Fruit fly (Drosophila melanogaster) whole organism, embryonic: Measurements from ENCODE around the gene CG5810.
A peak's percentile ranks its signal among the peaks of the same experiment; 100 is the strongest.

ENCODE experiments used
- Atf-2 ChIP-seq: fragments of 200-800 bp; sonication (Bioruptor generic); optimal IDR thresholded peaks from 2 replicates; lab custom pipeline; 2016; ENCODE audit warnings: missing biosample characterization, missing genetic modification characterization
- BEAF-32 ChIP-seq: fragments of 200-800 bp; sonication (Bioruptor generic); optimal IDR thresholded peaks from 3 replicates; lab custom pipeline; 2017; ENCODE audit warnings: missing biosample characterization, missing genetic modification characterization, mild to moderate bottlenecking, moderate library complexity, missing genetic modification reagents
- Bdp1 ChIP-seq: fragments of 200-800 bp; sonication (Bioruptor generic); optimal IDR thresholded peaks from 3 replicates; lab custom pipeline; 2016; ENCODE audit warnings: missing biosample characterization, missing genetic modification characterization
- CG10462 ChIP-seq: fragments of 200-800 bp; sonication (Bioruptor generic); optimal IDR thresholded peaks from 2 replicates; lab custom pipeline; 2016; ENCODE audit warnings: missing biosample characterization, missing genetic modification characterization
- CG10543 ChIP-seq: fragments of 200-800 bp; sonication (Bioruptor generic); optimal IDR thresholded peaks from 3 replicates; lab custom pipeline; 2017; ENCODE audit warnings: missing biosample characterization, mild to moderate bottlenecking, missing genetic modification characterization, moderate library complexity
- CG11560 ChIP-seq: fragments of 200-800 bp; sonication (Bioruptor generic); IDR thresholded peaks from 3 replicates; pipeline ENCODE4 v1.3.6; 2022; ENCODE audit warnings: missing biosample characterization, missing genetic modification characterization
- CG12219 ChIP-seq: fragments of 200-800 bp; sonication (Bioruptor generic); optimal IDR thresholded peaks from 3 replicates; lab custom pipeline; 2018; ENCODE audit warnings: missing biosample characterization, mild to moderate bottlenecking, missing genetic modification characterization
- CG12744 ChIP-seq: fragments of 200-800 bp; sonication (Bioruptor generic); optimal IDR thresholded peaks from 2 replicates; lab custom pipeline; 2016; ENCODE audit warnings: missing biosample characterization, missing genetic modification characterization
- CG18476 ChIP-seq: fragments of 200-800 bp; sonication (Bioruptor generic); optimal IDR thresholded peaks from 2 replicates; lab custom pipeline; 2016; ENCODE audit warnings: missing biosample characterization, mild to moderate bottlenecking, missing genetic modification characterization
- CG18599 ChIP-seq: fragments of 200-800 bp; sonication (Bioruptor generic); optimal IDR thresholded peaks from 3 replicates; lab custom pipeline; 2017; ENCODE audit warnings: missing biosample characterization, missing genetic modification characterization, mild to moderate bottlenecking, moderate library complexity, missing genetic modification reagents
- CG32767 ChIP-seq: fragments of 200-800 bp; sonication (Bioruptor generic); IDR thresholded peaks from 2 replicates; pipeline ENCODE4 v1.3.6; 2022; ENCODE audit warnings: missing biosample characterization, missing genetic modification characterization
- CG6254 ChIP-seq: fragments of 200-800 bp; sonication (Bioruptor generic); optimal IDR thresholded peaks from 3 replicates; lab custom pipeline; 2017; ENCODE audit warnings: mild to moderate bottlenecking, missing biosample characterization, missing genetic modification reagents, missing genetic modification characterization
- CG6683 ChIP-seq: fragments of 200-800 bp; sonication (Bioruptor generic); optimal IDR thresholded peaks from 2 replicates; lab custom pipeline; 2017; ENCODE audit warnings: missing biosample characterization, mild to moderate bottlenecking, missing genetic modification characterization, missing genetic modification reagents
- CG8478 ChIP-seq: fragments of >200 bp; optimal IDR thresholded peaks from 2 replicates; lab custom pipeline; 2018
- CG9609 ChIP-seq: fragments of 200-800 bp; sonication (Bioruptor generic); optimal IDR thresholded peaks from 3 replicates; lab custom pipeline; 2016; ENCODE audit warnings: missing biosample characterization, missing genetic modification characterization
- Chrac-16 ChIP-seq: fragments of 200-800 bp; sonication (Bioruptor generic); optimal IDR thresholded peaks from 3 replicates; lab custom pipeline; 2016; ENCODE audit warnings: missing biosample characterization, missing genetic modification characterization
- D19A ChIP-seq: fragments of 200-800 bp; optimal IDR thresholded peaks from 3 replicates; lab custom pipeline; 2019; ENCODE audit warnings: missing biosample characterization, mild to moderate bottlenecking, missing genetic modification characterization, moderate library complexity
- Dip2 ChIP-seq: fragments of 200-800 bp; sonication (Bioruptor generic); IDR thresholded peaks from 2 replicates; pipeline ENCODE4 v1.3.6; 2022; ENCODE audit warnings: missing biosample characterization, missing genetic modification characterization
- Dip3 ChIP-seq: fragments of 200-800 bp; sonication (Bioruptor generic); optimal IDR thresholded peaks from 3 replicates; lab custom pipeline; 2016; ENCODE audit warnings: missing biosample characterization, missing genetic modification characterization
- Doc3 ChIP-seq: fragments of 200-800 bp; sonication (Bioruptor generic); IDR thresholded peaks from 3 replicates; pipeline ENCODE4 v1.3.6; 2022; ENCODE audit warnings: missing biosample characterization, missing genetic modification characterization; ENCODE audit not compliant: partially characterized antibody
- H15 ChIP-seq: fragments of 200-800 bp; sonication (Bioruptor generic); IDR thresholded peaks from 3 replicates; pipeline ENCODE4 v1.3.6; 2022; ENCODE audit warnings: missing biosample characterization, missing genetic modification characterization
- Hmx ChIP-seq: fragments of 200-800 bp; sonication (Bioruptor generic); optimal IDR thresholded peaks from 2 replicates; lab custom pipeline; 2016; ENCODE audit warnings: missing biosample characterization, missing genetic modification characterization
- Hr51 ChIP-seq, 2 experiments: fragments of 200-800 bp; sonication (Bioruptor generic); optimal IDR thresholded peaks; 2 replicates in 1 of 2; 3 replicates in 1 of 2; lab custom pipeline; 2016 to 2018; ENCODE audit warnings: missing biosample characterization in 2 of 2, missing genetic modification characterization in 2 of 2, mild to moderate bottlenecking in 1 of 2, moderate library complexity in 1 of 2
- Hsf ChIP-seq: fragments of 200-800 bp; sonication (Bioruptor generic); optimal IDR thresholded peaks from 3 replicates; lab custom pipeline; 2016; ENCODE audit warnings: missing biosample characterization, missing genetic modification characterization
- Kr ChIP-seq: fragments of 200-800 bp; sonication (Bioruptor generic); optimal IDR thresholded peaks from 2 replicates; lab custom pipeline; 2017; ENCODE audit warnings: missing biosample characterization, mild to moderate bottlenecking, missing genetic modification characterization
- MESR4 ChIP-seq: fragments of 200-800 bp; sonication (Bioruptor generic); optimal IDR thresholded peaks from 2 replicates; lab custom pipeline; 2018; ENCODE audit warnings: missing biosample characterization, mild to moderate bottlenecking, missing genetic modification characterization, moderate library complexity
- Myb ChIP-seq: fragments of 200-800 bp; sonication (Bioruptor generic); optimal IDR thresholded peaks from 2 replicates; lab custom pipeline; 2016; ENCODE audit warnings: missing biosample characterization, missing genetic modification characterization
- NC2β ChIP-seq: fragments of 200-800 bp; sonication (Bioruptor generic); optimal IDR thresholded peaks from 2 replicates; lab custom pipeline; 2016; ENCODE audit warnings: missing biosample characterization, missing genetic modification characterization
- NFAT ChIP-seq: fragments of 200-800 bp; sonication (Bioruptor generic); IDR thresholded peaks from 2 replicates; pipeline ENCODE4 v1.3.6; 2022; ENCODE audit warnings: missing biosample characterization, missing genetic modification characterization
- Nf-YA ChIP-seq: fragments of 200-800 bp; sonication (Bioruptor generic); IDR thresholded peaks from 2 replicates; pipeline ENCODE4 v1.3.6; 2022; ENCODE audit warnings: missing biosample characterization, missing genetic modification characterization
- Side ChIP-seq: fragments of 200-800 bp; sonication (Bioruptor generic); optimal IDR thresholded peaks from 2 replicates; lab custom pipeline; 2016; ENCODE audit warnings: missing biosample characterization, missing genetic modification characterization
- Xbp1 ChIP-seq: fragments of 200-800 bp; sonication (Bioruptor generic); optimal IDR thresholded peaks from 3 replicates; lab custom pipeline; 2016; ENCODE audit warnings: missing biosample characterization, mild to moderate bottlenecking, missing genetic modification characterization
- YL-1 ChIP-seq: fragments of 200-800 bp; sonication (Bioruptor generic); optimal IDR thresholded peaks from 3 replicates; lab custom pipeline; 2017; ENCODE audit warnings: missing biosample characterization, mild to moderate bottlenecking, missing genetic modification characterization
- cas ChIP-seq: fragments of 200-800 bp; sonication (Bioruptor generic); IDR thresholded peaks from 2 replicates; pipeline ENCODE4 v1.3.6; 2022; ENCODE audit warnings: missing biosample characterization, missing genetic modification characterization
- cg ChIP-seq: fragments of 200-800 bp; sonication (Bioruptor generic); optimal IDR thresholded peaks from 3 replicates; lab custom pipeline; 2019; ENCODE audit warnings: missing biosample characterization, mild to moderate bottlenecking, missing genetic modification characterization, moderate library complexity
- chif ChIP-seq, 2 experiments: fragments of 200-800 bp; sonication (Bioruptor generic); optimal IDR thresholded peaks; 3 replicates each; lab custom pipeline; 2016; ENCODE audit warnings: missing biosample characterization in 2 of 2, missing genetic modification characterization in 2 of 2
- gce ChIP-seq: fragments of 200-800 bp; sonication (Bioruptor generic); IDR thresholded peaks from 3 replicates; pipeline ENCODE4 v1.3.6; 2022; ENCODE audit warnings: missing biosample characterization, missing genetic modification characterization
- her ChIP-seq: fragments of 200-800 bp; sonication (Bioruptor generic); optimal IDR thresholded peaks from 2 replicates; lab custom pipeline; 2016; ENCODE audit warnings: missing biosample characterization, missing genetic modification characterization
- lab ChIP-seq: fragments of 200-800 bp; sonication (Bioruptor generic); optimal IDR thresholded peaks from 3 replicates; lab custom pipeline; 2017; ENCODE audit warnings: missing biosample characterization, missing genetic modification characterization, mild to moderate bottlenecking, moderate library complexity, missing genetic modification reagents
- p53 ChIP-seq: fragments of 200-800 bp; sonication (Bioruptor generic); optimal IDR thresholded peaks from 2 replicates; lab custom pipeline; 2016; ENCODE audit warnings: missing biosample characterization, missing genetic modification characterization
- pita ChIP-seq: fragments of 200-800 bp; sonication (Bioruptor generic); optimal IDR thresholded peaks from 2 replicates; lab custom pipeline; 2017; ENCODE audit warnings: missing biosample characterization, mild to moderate bottlenecking, missing genetic modification characterization
- scrt ChIP-seq: fragments of 200-800 bp; sonication (Bioruptor generic); optimal IDR thresholded peaks from 2 replicates; lab custom pipeline; 2018; ENCODE audit warnings: missing biosample characterization, mild to moderate bottlenecking, missing genetic modification characterization, moderate library complexity
- stwl ChIP-seq: fragments of 200-800 bp; sonication (Bioruptor generic); optimal IDR thresholded peaks from 3 replicates; lab custom pipeline; 2018; ENCODE audit warnings: missing biosample characterization, mild to moderate bottlenecking, missing genetic modification characterization, moderate library complexity
- tna ChIP-seq: fragments of 200-800 bp; sonication (Bioruptor generic); IDR thresholded peaks from 2 replicates; pipeline ENCODE4 v1.3.6; 2022; ENCODE audit warnings: missing biosample characterization, missing genetic modification characterization; ENCODE audit not compliant: partially characterized antibody
- toy ChIP-seq: fragments of 200-800 bp; sonication (Bioruptor generic); IDR thresholded peaks from 2 replicates; pipeline ENCODE4 v1.3.6; 2022; ENCODE audit warnings: missing biosample characterization, missing genetic modification characterization
- vfl ChIP-seq: fragments of 200-800 bp; sonication (Bioruptor generic); optimal IDR thresholded peaks from 2 replicates; lab custom pipeline; 2016; ENCODE audit warnings: missing biosample characterization, missing genetic modification characterization
- wek ChIP-seq: fragments of 200-800 bp; sonication (Bioruptor generic); optimal IDR thresholded peaks from 3 replicates; lab custom pipeline; 2018; ENCODE audit warnings: missing biosample characterization, mild to moderate bottlenecking, missing genetic modification characterization, moderate library complexity
- zen ChIP-seq: fragments of 200-800 bp; sonication (Bioruptor generic); optimal IDR thresholded peaks from 3 replicates; lab custom pipeline; 2018; ENCODE audit warnings: missing biosample characterization, mild to moderate bottlenecking, missing genetic modification characterization, moderate library complexity

The CG5810 gene

DNA sequence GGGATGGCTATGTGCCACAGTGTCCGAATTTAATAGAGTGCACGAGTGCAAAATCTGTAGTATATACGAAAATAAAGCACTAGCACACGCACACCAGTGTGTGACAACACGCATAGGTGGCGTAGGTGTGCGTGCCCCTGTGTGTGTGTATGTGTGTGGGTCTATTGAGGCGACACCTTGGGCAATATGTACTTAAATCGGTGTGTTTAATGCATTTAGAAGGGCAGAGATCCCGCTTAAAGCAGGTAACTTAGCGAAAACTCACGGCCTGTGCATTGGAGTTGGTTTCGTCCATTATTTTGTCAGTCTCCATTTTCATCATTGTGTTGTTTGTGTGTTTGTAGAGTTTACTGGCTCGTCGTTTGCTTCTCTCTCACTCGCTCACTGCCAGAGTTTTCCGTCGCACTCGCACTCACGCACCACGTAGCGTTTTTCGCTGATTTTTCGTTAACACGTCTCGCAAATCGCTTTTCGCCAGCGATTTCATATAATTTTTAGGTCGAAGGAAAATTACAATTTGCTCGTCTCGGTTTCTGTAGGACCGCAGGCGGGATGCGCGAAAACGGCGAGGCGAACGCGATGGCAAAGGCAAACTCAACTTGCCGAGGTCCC lies 36.8 kb upstream of the CG5810 start (continued):
- TF ChIP-seq cg (GFP tag; lab: Kevin White, UChicago) (peak; percentile 97), Kr (no peak), MESR4 (GFP tag; lab: Kevin White, UChicago) (peak; percentile 40), p53 (GFP tag; lab: Kevin White, UChicago) (no peak), tna (GFP tag; lab: Robert Waterston, UW) (no peak), CG8478 (lab: Kevin White, UChicago) (peak; percentile 92), zen (no peak), NFAT (GFP tag; lab: Robert Waterston, UW) (peak; percentile 18; the same call in 1 of the 2 replicates), lab (no peak), gce (GFP tag; lab: Robert Waterston, UW) (no peak), Chrac-16 (GFP tag; lab: Kevin White, UChicago) (no peak), CG18476 (GFP tag; lab: Kevin White, UChicago) (no peak), Nf-YA (GFP tag; lab: Robert Waterston, UW) (0 out of 2 replicates have a peak, but pooled peaks have one; percentile 6), wek (GFP tag; lab: Kevin White, UChicago) (no peak), NC2β (GFP tag; lab: Kevin White, UChicago) (no peak), YL-1 (peak; percentile 16)

- TF ChIP-seq CG6683 (GFP tag; lab: Kevin White, UChicago) (no peak), CG6254 (GFP tag; lab: Kevin White, UChicago) (no peak), Bdp1 (GFP tag; lab: Kevin White, UChicago) (no peak), cas (no peak), toy (no peak), YL-1 (peak; percentile 28), vfl (no peak), Side (GFP tag; lab: Kevin White, UChicago) (peak; percentile 56), CG12219 (GFP tag; lab: Kevin White, UChicago) (no peak), Dip3 (GFP tag; lab: Kevin White, UChicago) (peak; percentile 59), D19A (tag; lab: Kevin White, UChicago) (no peak), H15 (GFP tag; lab: Robert Waterston, UW) (no peak), pita (no peak), Xbp1 (GFP tag; lab: Kevin White, UChicago) (peak; percentile 65), CG11560 (tag; lab: Robert Waterston, UW) (no peak), CG32767 (GFP tag; lab: Robert Waterston, UW) (no peak), Hsf (GFP tag; lab: Kevin White, UChicago) (peak; percentile 35), chif (GFP tag; optimal IDR thresholded peaks at IDR 0.05; lab: Kevin White, UChicago) (peak in 1 of 2 experiments; percentile 3), Doc3 (peak; percentile 58), CG18599 (GFP tag; lab: Kevin White, UChicago) (no peak), CG12744 (GFP tag; lab: Kevin White, UChicago) (no peak), her (GFP tag; lab: Kevin White, UChicago) (peak; percentile 91), CG10462 (no peak), CG9609 (GFP tag; lab: Kevin White, UChicago) (peak; percentile 43), Hmx (GFP tag; lab: Kevin White, UChicago) (no peak), stwl (tag; lab: Kevin White, UChicago) (peak; percentile 84), Myb (GFP tag; lab: Kevin White, UChicago) (peak; percentile 87), Hr51 (GFP tag; optimal IDR thresholded peaks at IDR 0.05; lab: Kevin White, UChicago) (peak in 1 of 2 experiments; percentile 14), CG10543 (GFP tag; lab: Kevin White, UChicago) (peak; percentile 53), Kr (no peak), BEAF-32 (GFP tag; lab: Kevin White, UChicago) (peak; percentile 83), Dip2 (no peak), Atf-2 (GFP tag; lab: Kevin White, UChicago) (peak; percentile 43), scrt (GFP tag; lab: Kevin White, UChicago) (no peak)
These were observed 36.1 kb upstream of the CG5810 start, which contains the start of the genes slmb and CG5793 for dm6 chr3R:21127352-21127985. TSS of gene slmb (minus strand) at chr3R:21127485. TSS of gene CG5793 (plus strand) at chr3R:21127573.
